Worm (Caenorhabditis elegans): ENCODE data around the gene acr-5.
A peak's percentile ranks its signal among the peaks of the same experiment; 100 is the strongest.

The acr-5 gene

DNA sequence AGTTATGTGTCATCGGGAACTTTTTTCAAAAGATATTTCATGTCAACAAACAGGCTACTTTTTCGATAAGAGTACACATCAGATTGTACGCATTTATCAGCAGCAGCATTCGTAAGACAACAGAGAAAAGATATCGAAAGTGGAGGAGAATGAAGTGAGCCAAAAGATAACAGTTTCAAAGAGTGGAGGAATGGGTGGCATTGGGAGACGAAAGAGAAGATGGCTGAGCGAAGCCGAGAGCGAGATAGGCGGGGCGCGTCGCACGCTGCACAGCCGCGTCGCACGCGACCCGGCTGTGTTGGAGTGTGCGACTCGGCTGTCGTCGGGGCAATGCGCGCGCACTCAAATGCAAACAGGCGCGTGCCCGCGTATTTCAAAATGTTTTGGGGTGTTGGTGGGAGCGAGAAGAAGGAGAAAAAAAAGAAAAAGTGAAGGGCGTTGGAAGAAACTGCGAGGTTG, 50.4 kb downstream of the acr-5 start (continued):
- peak; percentile 75 for TF ChIP-seq ceh-31 (tag; optimal IDR thresholded peaks at IDR 0.05)
- TF ChIP-seq unc-55 (GFP tag; optimal IDR thresholded peaks at IDR 0.05): peak; percentile 28
- TF ChIP-seq nfya-1 (tag; optimal IDR thresholded peaks at IDR 0.05): peak; percentile 90
- no peak for TF ChIP-seq lin-11 (tag; optimal IDR thresholded peaks at IDR 0.05)
- peak; percentile 5 for TF ChIP-seq F13H6.1 (tag; optimal IDR thresholded peaks at IDR 0.05)
- TF ChIP-seq ref-2 (tag; optimal IDR thresholded peaks at IDR 0.05): peak; percentile 28
- TF ChIP-seq zip-5 (tag; optimal IDR thresholded peaks at IDR 0.05): no peak
- peak; percentile 39 for TF ChIP-seq ceh-34 (tag; optimal IDR thresholded peaks at IDR 0.05)
- peak; percentile 5 for TF ChIP-seq sdc-2 (tag; optimal IDR thresholded peaks at IDR 0.05)
- TF ChIP-seq Y22D7AL.16 (tag; optimal IDR thresholded peaks at IDR 0.05): peak; percentile 34
- peak; percentile 15 for TF ChIP-seq hlh-8 (tag; optimal IDR thresholded peaks at IDR 0.05)
- no peak for TF ChIP-seq lim-6 (tag; optimal IDR thresholded peaks at IDR 0.05)
- peak; percentile 5 for TF ChIP-seq pqm-1 (tag; optimal IDR thresholded peaks at IDR 0.05)
- peak; percentile 18 for TF ChIP-seq C08G9.2 (tag; optimal IDR thresholded peaks at IDR 0.05)
- peak; percentile 78 for TF ChIP-seq ets-4 (tag; optimal IDR thresholded peaks at IDR 0.05)

DNA sequence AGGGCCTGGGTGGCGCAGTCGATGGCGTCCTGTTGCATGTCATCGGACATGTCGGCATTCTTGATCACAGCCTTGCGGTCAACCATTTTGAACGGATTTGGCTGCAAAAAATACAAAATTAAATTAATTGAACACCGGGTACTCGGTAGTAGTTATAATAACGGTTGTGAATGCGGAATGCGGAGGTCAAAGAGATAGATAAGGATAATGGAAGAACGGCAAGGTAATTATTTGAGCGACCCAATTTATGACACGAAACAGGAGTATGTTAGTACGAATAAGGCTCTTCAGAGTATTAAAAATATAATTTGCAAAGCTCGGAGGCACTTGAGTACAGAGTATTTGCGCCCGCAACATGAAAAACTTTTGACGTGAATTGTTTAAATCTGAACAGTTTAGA, 50.9 kb downstream of the acr-5 start, which contains the start of gene dlc-1:
Gene dlc-1 (minus strand): TSS at position 101 of the 400 bp plus-strand sequence.
- TF ChIP-seq ttx-3 (tag; optimal IDR thresholded peaks at IDR 0.05): no peak
- TF ChIP-seq fkh-10 (GFP tag; optimal IDR thresholded peaks at IDR 0.05): no peak
- no peak for TF ChIP-seq ceh-31 (tag; optimal IDR thresholded peaks at IDR 0.05)
- no peak for TF ChIP-seq pat-9 (tag; optimal IDR thresholded peaks at IDR 0.05)
- no peak for TF ChIP-seq unc-86 (tag; optimal IDR thresholded peaks at IDR 0.05)
- TF ChIP-seq hlh-30 (tag; optimal IDR thresholded peaks at IDR 0.05; ENCODE audit: insufficient read depth): no peak
- no peak for TF ChIP-seq ceh-45 (GFP tag; IDR thresholded peaks at IDR 0.05)
- TF ChIP-seq ceh-18 (tag; optimal IDR thresholded peaks at IDR 0.05): no peak
- TF ChIP-seq ceh-24 (tag; optimal IDR thresholded peaks at IDR 0.05): no peak

DNA sequence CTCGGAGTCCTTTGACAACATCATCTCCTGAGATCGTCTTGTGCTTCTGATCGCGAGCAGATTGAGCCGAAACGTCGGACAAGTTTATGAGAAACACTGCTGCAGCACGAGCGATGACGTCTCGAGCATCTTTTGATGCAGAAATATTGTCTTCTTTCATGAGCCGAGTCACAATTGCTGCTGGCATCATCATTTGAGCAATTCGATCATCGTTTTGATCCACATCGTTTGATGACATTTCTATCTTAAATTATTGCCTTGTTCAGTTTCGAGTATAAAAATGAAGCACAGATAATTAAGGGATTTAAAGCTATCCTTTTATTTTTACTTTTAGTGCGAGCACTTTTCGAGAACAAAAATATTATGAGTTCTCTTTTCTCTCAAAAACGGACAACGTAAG, 52.0 kb downstream of the acr-5 start, which contains the start of gene T26A5.8:
Gene T26A5.8 (minus strand): TSS at position 247 of the 400 bp plus-strand sequence.
- TF ChIP-seq gmeb-2 (tag; optimal IDR thresholded peaks at IDR 0.05) (no peak), unc-86 (tag; optimal IDR thresholded peaks at IDR 0.05) (no peak), sdc-2 (tag; optimal IDR thresholded peaks at IDR 0.05) (no peak), ama-1 (optimal IDR thresholded peaks at IDR 0.05) (no peak), ceh-6 (GFP tag; optimal IDR thresholded peaks at IDR 0.05) (no peak), tbx-2 (tag; optimal IDR thresholded peaks at IDR 0.05) (no peak), che-1 (tag; optimal IDR thresholded peaks at IDR 0.05) (no peak)

DNA sequence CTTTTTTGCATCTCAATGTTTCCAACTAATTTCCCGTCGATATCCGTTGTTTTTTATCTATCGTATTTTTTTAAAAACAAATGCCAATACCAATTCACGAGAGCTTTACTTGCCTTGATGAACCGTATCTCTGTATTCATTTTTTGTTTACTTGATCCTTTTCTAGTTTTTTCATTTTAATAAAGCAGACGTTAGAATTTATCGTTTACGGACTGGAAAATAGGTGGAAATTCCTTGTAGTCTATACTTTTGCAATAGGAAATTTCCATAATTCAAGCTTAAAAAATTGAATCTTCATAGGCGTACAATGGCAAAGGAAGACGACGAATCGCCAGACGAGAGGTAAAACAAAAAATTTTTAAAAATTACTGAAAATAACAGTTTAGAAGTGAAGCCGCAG, 54.8 kb downstream of the acr-5 start, which contains the start of gene algn-1:
Gene algn-1 (plus strand): TSS at position 301 of the 400 bp plus-strand sequence.
- no peak for TF ChIP-seq odd-2 (tag; optimal IDR thresholded peaks at IDR 0.05)
- no peak for TF ChIP-seq ceh-6 (GFP tag; optimal IDR thresholded peaks at IDR 0.05)
